Fruit fly (Drosophila melanogaster): ENCODE measurements around the gene Sod1.

Sod1 gene

DNA sequence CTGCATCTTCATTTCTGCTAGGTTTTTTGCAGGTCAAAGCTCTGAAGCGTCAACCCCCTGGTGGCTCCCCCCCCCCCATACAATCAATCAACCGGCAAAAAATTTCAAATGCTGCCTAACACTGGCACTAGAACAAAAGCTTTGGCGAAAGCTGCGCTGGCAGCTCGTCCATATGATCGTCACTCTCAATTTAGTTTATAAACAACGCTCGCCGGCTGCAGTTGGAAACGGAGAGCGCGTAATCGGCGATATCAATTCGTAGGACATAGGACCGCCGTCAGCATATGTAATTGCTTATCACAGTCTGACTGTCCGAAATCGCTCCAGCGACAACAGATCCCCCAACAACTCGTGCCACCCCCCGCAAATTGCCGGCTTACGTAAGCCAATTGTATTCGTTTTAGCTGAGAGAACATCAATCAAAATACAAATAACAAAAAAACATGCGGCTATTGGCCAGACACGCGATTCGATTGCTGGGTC is 43.1 kb downstream of the Sod1 start, which contains the start of gene Mocs1 (continued):
- TF ChIP-seq Oli (tag; optimal IDR thresholded peaks at IDR 0.05), result no peak
- no peak for TF ChIP-seq mam (GFP tag; optimal IDR thresholded peaks at IDR 0.05)
- no peak for TF ChIP-seq salm (tag; optimal IDR thresholded peaks at IDR 0.05)
- no peak for TF ChIP-seq CG8359 (GFP tag; optimal IDR thresholded peaks at IDR 0.05; ENCODE audit: borderline replicate concordance)
- no peak for TF ChIP-seq sim (GFP tag; IDR thresholded peaks at IDR 0.05)
- no peak for TF ChIP-seq NfI (GFP tag; optimal IDR thresholded peaks at IDR 0.05)
- TF ChIP-seq ind (GFP tag; optimal IDR thresholded peaks at IDR 0.05), result no peak
- no peak for TF ChIP-seq CG10654 (GFP tag; optimal IDR thresholded peaks at IDR 0.05)
- no peak; the same call in 2 of the 3 replicates for TF ChIP-seq dysf (GFP tag; IDR thresholded peaks at IDR 0.05)
- no peak for TF ChIP-seq CG11560 (tag; IDR thresholded peaks at IDR 0.05)
- TF ChIP-seq Deaf1 (tag; optimal IDR thresholded peaks at IDR 0.05), result peak; percentile 8
- TF ChIP-seq CG1024 (GFP tag; IDR thresholded peaks at IDR 0.05), result no peak
- no peak for TF ChIP-seq repo (GFP tag; optimal IDR thresholded peaks at IDR 0.05)
- TF ChIP-seq dati (GFP tag; IDR thresholded peaks at IDR 0.05), result no peak
- no peak for TF ChIP-seq CG5180 (GFP tag; optimal IDR thresholded peaks at IDR 0.05)
- TF ChIP-seq CG12071 (GFP tag; optimal IDR thresholded peaks at IDR 0.05), result no peak
- TF ChIP-seq Lhr (GFP tag; optimal IDR thresholded peaks at IDR 0.05), result no peak
- TF ChIP-seq unc-4 (GFP tag; IDR thresholded peaks at IDR 0.05; ENCODE audit: partially characterized antibody), result no peak
- no peak for TF ChIP-seq ems (GFP tag; optimal IDR thresholded peaks at IDR 0.05)
- TF ChIP-seq CG10274 (GFP tag; optimal IDR thresholded peaks at IDR 0.05), result no peak
- peak; percentile 62 for TF ChIP-seq Rfx (GFP tag; IDR thresholded peaks at IDR 0.05)
- TF ChIP-seq sqz (GFP tag; optimal IDR thresholded peaks at IDR 0.05), result no peak
- TF ChIP-seq lmd (GFP tag; IDR thresholded peaks at IDR 0.05), result no peak
- no peak for TF ChIP-seq sens-2 (GFP tag; IDR thresholded peaks at IDR 0.05)
- peak; percentile 11; the same call in 1 of the 2 replicates for TF ChIP-seq tna (GFP tag; IDR thresholded peaks at IDR 0.05; ENCODE audit: partially characterized antibody)
- no peak for TF ChIP-seq YL-1 (GFP tag; optimal IDR thresholded peaks at IDR 0.05)
- TF ChIP-seq cad (GFP tag; optimal IDR thresholded peaks at IDR 0.05), result no peak
- no peak for TF ChIP-seq chif (GFP tag; optimal IDR thresholded peaks at IDR 0.05)
- TF ChIP-seq btn (GFP tag; optimal IDR thresholded peaks at IDR 0.05), result no peak
- TF ChIP-seq seq (GFP tag; IDR thresholded peaks at IDR 0.05), result no peak
- no peak for TF ChIP-seq schlank (tag; optimal IDR thresholded peaks at IDR 0.05)
- no peak for TF ChIP-seq CG6272 (GFP tag; IDR thresholded peaks at IDR 0.05)
- no peak for TF ChIP-seq CG16779 (GFP tag; IDR thresholded peaks at IDR 0.05)
- no peak for TF ChIP-seq nom (GFP tag; optimal IDR thresholded peaks at IDR 0.05)
- TF ChIP-seq slou (GFP tag; optimal IDR thresholded peaks at IDR 0.05), result no peak
- TF ChIP-seq wdn (GFP tag; IDR thresholded peaks at IDR 0.05), result peak; percentile 30; the same call in 1 of the 2 replicates
- peak; percentile 13; the same call in 1 of the 3 replicates for TF ChIP-seq Mrtf (GFP tag; IDR thresholded peaks at IDR 0.05)
- no peak for TF ChIP-seq Ptx1 (GFP tag; IDR thresholded peaks at IDR 0.05)
- no peak for TF ChIP-seq Lim3 (GFP tag; IDR thresholded peaks at IDR 0.05)
- 0 out of 2 replicates have a peak, but pooled peaks have one; percentile 24 for TF ChIP-seq slbo (GFP tag; IDR thresholded peaks at IDR 0.05)
- TF ChIP-seq CG9609 (GFP tag; optimal IDR thresholded peaks at IDR 0.05), result no peak
- TF ChIP-seq CG4328 (GFP tag; optimal IDR thresholded peaks at IDR 0.05), result no peak
- peak; percentile 37; the same call in 1 of the 2 replicates for TF ChIP-seq amos (GFP tag; IDR thresholded peaks at IDR 0.05; ENCODE audit: partially characterized antibody)
- peak; percentile 53 for TF ChIP-seq CG15514 (GFP tag; optimal IDR thresholded peaks at IDR 0.05)
- TF ChIP-seq Aef1 (GFP tag; IDR thresholded peaks at IDR 0.05), result no peak
- TF ChIP-seq CG6813 (GFP tag; optimal IDR thresholded peaks at IDR 0.05), result no peak
- TF ChIP-seq bsh (GFP tag; optimal IDR thresholded peaks at IDR 0.05), result no peak
- no peak for TF ChIP-seq CG4360 (GFP tag; IDR thresholded peaks at IDR 0.05)
- TF ChIP-seq zfh2 (GFP tag; optimal IDR thresholded peaks at IDR 0.05), result no peak
- no peak for TF ChIP-seq gsb-n (tag; optimal IDR thresholded peaks at IDR 0.05)
- no peak for TF ChIP-seq Fer3 (tag; optimal IDR thresholded peaks at IDR 0.05)

Measured in whole organism, embryonic.